Worm (Caenorhabditis elegans): Measurements from ENCODE around the gene npr-42.

Gene npr-42

DNA sequence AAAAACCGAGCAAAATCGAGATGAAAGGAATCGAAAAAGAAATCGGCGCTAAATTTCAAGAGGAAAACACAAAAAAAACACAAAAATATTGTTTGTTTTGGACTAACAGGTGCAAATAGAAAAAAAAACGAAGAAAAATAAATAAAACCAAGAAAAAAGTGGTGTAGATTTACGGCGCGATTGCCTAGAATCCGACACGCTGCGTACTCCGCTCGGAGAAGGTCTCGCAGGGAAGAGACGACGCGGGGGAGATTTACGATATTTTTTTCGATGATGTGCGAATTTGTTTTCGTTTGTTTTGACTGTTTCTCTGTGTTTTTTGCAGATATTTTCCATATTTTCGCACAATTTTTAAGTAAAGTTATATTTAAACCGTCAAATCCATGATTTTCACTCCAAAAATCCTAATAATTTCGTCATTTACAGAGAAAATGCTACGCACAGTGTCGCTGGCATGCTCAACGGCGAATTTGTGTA is 23.3 kb downstream of the npr-42 start, which contains the start of gene sco-1 (continued):
- TF ChIP-seq mel-28 (tag; optimal IDR thresholded peaks at IDR 0.05; ENCODE audit: borderline replicate concordance) (no peak), unc-130 (GFP tag; optimal IDR thresholded peaks at IDR 0.05) (peak; percentile 77), nfya-2 (GFP tag; IDR thresholded peaks at IDR 0.05) (no peak), attf-6 (GFP tag; IDR thresholded peaks at IDR 0.05) (no peak), nhr-179 (tag; optimal IDR thresholded peaks at IDR 0.05) (no peak), mes-4 (tag; optimal IDR thresholded peaks at IDR 0.05) (no peak), nfya-1 (tag; optimal IDR thresholded peaks at IDR 0.05; ENCODE audit: borderline replicate concordance, insufficient read depth) (no peak), ztf-22 (GFP tag; optimal IDR thresholded peaks at IDR 0.05) (no peak), F39B2.1 (GFP tag; IDR thresholded peaks at IDR 0.05) (no peak), F49E8.2 (tag; optimal IDR thresholded peaks at IDR 0.05; ENCODE audit: insufficient read depth) (peak; percentile 1), ceh-79 (tag; optimal IDR thresholded peaks at IDR 0.05) (no peak), ztf-28 (GFP tag; IDR thresholded peaks at IDR 0.05) (no peak; the same call in 1 of the 2 replicates), bed-1 (GFP tag; IDR thresholded peaks at IDR 0.05) (no peak), egl-44 (GFP tag; IDR thresholded peaks at IDR 0.05) (peak; percentile 56; the same call in 1 of the 2 replicates), C06A6.2 (GFP tag; conservative IDR thresholded peaks at IDR 0.05) (peak; percentile 83), let-607 (tag; optimal IDR thresholded peaks at IDR 0.05) (peak; percentile 53 to 62), Y53G8AR.9 (GFP tag; conservative IDR thresholded peaks at IDR 0.05) (peak; percentile 94), egl-18 (GFP tag; IDR thresholded peaks at IDR 0.05) (0 out of 2 replicates have a peak, but pooled peaks have one; percentile 29), dpl-1 (GFP tag; optimal IDR thresholded peaks at IDR 0.05) (peak; percentile 64), Y67H2A.10 (GFP tag; conservative IDR thresholded peaks at IDR 0.05) (peak; percentile 72; the same call in 1 of the 2 replicates), gei-17 (GFP tag; optimal IDR thresholded peaks at IDR 0.05) (peak; percentile 56), F22D6.2 (tag; optimal IDR thresholded peaks at IDR 0.05) (peak; percentile 24), dox-1 (GFP tag; IDR thresholded peaks at IDR 0.05) (peak; percentile 95), somi-1 (GFP tag; optimal IDR thresholded peaks at IDR 0.05) (peak; percentile 78), F52B5.7 (tag; optimal IDR thresholded peaks at IDR 0.05) (no peak), cebp-1 (GFP tag; IDR thresholded peaks at IDR 0.05) (peak; percentile 70), cebp-1 (tag; optimal IDR thresholded peaks at IDR 0.05) (peak; percentile 84), madf-6 (GFP tag; IDR thresholded peaks at IDR 0.05) (peak; percentile 92), Y79H2A.3 (GFP tag; conservative IDR thresholded peaks at IDR 0.05) (peak; percentile 70; the same call in 1 of the 2 replicates), let-526 (GFP tag; IDR thresholded peaks at IDR 0.05) (peak; percentile 88), hmg-1.2 (GFP tag; IDR thresholded peaks at IDR 0.05) (peak; percentile 68), ceh-100 (GFP tag; IDR thresholded peaks at IDR 0.05) (peak; percentile 75), bed-2 (GFP tag; IDR thresholded peaks at IDR 0.05) (peak; percentile 95), F33H1.4 (GFP tag; IDR thresholded peaks at IDR 0.05) (peak; percentile 100), ekl-4 (GFP tag; IDR thresholded peaks at IDR 0.05) (peak; percentile 79), ZK185.1 (tag; optimal IDR thresholded peaks at IDR 0.05; ENCODE audit: poor library complexity, severe bottlenecking) (no peak), rcor-1 (GFP tag; IDR thresholded peaks at IDR 0.05) (peak; percentile 91), F23B12.7 (tag; optimal IDR thresholded peaks at IDR 0.05; ENCODE audit: insufficient read depth) (peak; percentile 72), F37B4.10 (GFP tag; IDR thresholded peaks at IDR 0.05) (no peak), sdz-38 (tag; optimal IDR thresholded peaks at IDR 0.05) (no peak), ztf-3 (GFP tag; optimal IDR thresholded peaks at IDR 0.05) (no peak), lin-35 (GFP tag; optimal IDR thresholded peaks at IDR 0.05) (peak; percentile 19 to 88 (median 28)), ceh-91 (GFP tag; IDR thresholded peaks at IDR 0.05) (peak; percentile 91), snpc-1.1 (tag; optimal IDR thresholded peaks at IDR 0.05; ENCODE audit: insufficient read depth) (peak; percentile 22), nhr-120 (GFP tag; IDR thresholded peaks at IDR 0.05) (no peak), madf-10 (tag; optimal IDR thresholded peaks at IDR 0.05) (peak; percentile 75), aptf-3 (GFP tag; IDR thresholded peaks at IDR 0.05) (no peak), chd-7 (tag; optimal IDR thresholded peaks at IDR 0.05) (peak; percentile 56)

Measured in whole organism, young adult.